Fruit fly (Drosophila melanogaster): ENCODE data around the gene Hpf1.

Hpf1 gene

DNA sequence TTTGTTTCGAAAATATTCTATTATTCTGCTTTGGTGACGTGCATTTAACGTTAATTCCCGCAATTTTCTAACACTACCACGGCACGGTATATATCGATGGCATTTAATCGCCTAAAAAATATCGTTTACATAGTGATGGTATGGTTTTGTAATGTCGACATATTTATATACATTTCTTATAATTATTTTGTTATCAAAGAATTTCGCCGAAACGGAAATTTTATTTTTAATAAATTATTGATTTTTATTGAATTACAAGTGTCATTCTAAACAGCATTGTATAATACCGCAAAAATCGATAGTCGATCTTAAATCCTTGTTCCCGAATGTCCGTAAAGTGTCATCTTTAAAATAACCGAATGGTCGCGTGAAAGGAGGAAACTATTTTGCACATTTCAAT lies 32.8 kb downstream of the Hpf1 start, which contains the start of the genes Sec20 and dgrn (continued):
- TF ChIP-seq Rx (GFP tag; IDR thresholded peaks at IDR 0.05) (0 out of 2 replicates have a peak, but pooled peaks have one; percentile 25), ssp (GFP tag; IDR thresholded peaks at IDR 0.05) (no peak; the same call in 1 of the 2 replicates), CG6272 (GFP tag; IDR thresholded peaks at IDR 0.05) (peak; percentile 73), YL-1 (GFP tag; optimal IDR thresholded peaks at IDR 0.05) (peak; percentile 91), CG33213 (GFP tag; optimal IDR thresholded peaks at IDR 0.05) (peak; percentile 20), MBD-R2 (GFP tag; IDR thresholded peaks at IDR 0.05) (peak; percentile 92), CG12942 (GFP tag; optimal IDR thresholded peaks at IDR 0.05) (peak; percentile 59), MESR4 (GFP tag; optimal IDR thresholded peaks at IDR 0.05) (peak; percentile 38), wdn (GFP tag; IDR thresholded peaks at IDR 0.05) (no peak), pb (GFP tag; optimal IDR thresholded peaks at IDR 0.05) (no peak), CG7372 (GFP tag; IDR thresholded peaks at IDR 0.05) (no peak), CG43689 (GFP tag; IDR thresholded peaks at IDR 0.05) (no peak), usp (GFP tag; optimal IDR thresholded peaks at IDR 0.05) (no peak), CG13894 (tag; optimal IDR thresholded peaks at IDR 0.05) (peak; percentile 58), CG12769 (tag; optimal IDR thresholded peaks at IDR 0.05) (no peak), yki (optimal IDR thresholded peaks at IDR 0.05) (no peak), nerfin-2 (GFP tag; IDR thresholded peaks at IDR 0.05; ENCODE audit: partially characterized antibody) (peak; percentile 84), vvl (GFP tag; IDR thresholded peaks at IDR 0.05) (no peak; the same call in none of the 2 replicates), CG1024 (GFP tag; IDR thresholded peaks at IDR 0.05) (no peak), Pdp1 (GFP tag; optimal IDR thresholded peaks at IDR 0.05) (peak; percentile 20 to 87), CG4360 (GFP tag; IDR thresholded peaks at IDR 0.05) (no peak), B-H2 (GFP tag; optimal IDR thresholded peaks at IDR 0.05) (peak; percentile 81), CG12391 (tag; optimal IDR thresholded peaks at IDR 0.05) (peak; percentile 88), NK7.1 (GFP tag; optimal IDR thresholded peaks at IDR 0.05) (no peak), hb (GFP tag; IDR thresholded peaks at IDR 0.05; ENCODE audit: partially characterized antibody) (peak; percentile 94), ranshi (GFP tag; IDR thresholded peaks at IDR 0.05) (0 out of 2 replicates have a peak, but pooled peaks have one; percentile 21), her (GFP tag; optimal IDR thresholded peaks at IDR 0.05) (no peak), phol (tag; optimal IDR thresholded peaks at IDR 0.05) (peak; percentile 87), HLHmδ (GFP tag; optimal IDR thresholded peaks at IDR 0.05) (no peak), H15 (GFP tag; IDR thresholded peaks at IDR 0.05) (no peak; the same call in 2 of the 3 replicates), Mes4 (GFP tag; optimal IDR thresholded peaks at IDR 0.05) (peak; percentile 25), scrt (GFP tag; optimal IDR thresholded peaks at IDR 0.05) (no peak), CG7987 (GFP tag; optimal IDR thresholded peaks at IDR 0.05) (no peak), CG4282 (GFP tag; optimal IDR thresholded peaks at IDR 0.05) (no peak), CG2129 (GFP tag; IDR thresholded peaks at IDR 0.05; ENCODE audit: partially characterized antibody) (peak; percentile 84), CHES-1-like (GFP tag; optimal IDR thresholded peaks at IDR 0.05) (peak; percentile 48), CG8281 (tag; optimal IDR thresholded peaks at IDR 0.05) (no peak), unpg (GFP tag; optimal IDR thresholded peaks at IDR 0.05) (peak; percentile 62), CG3163 (GFP tag; optimal IDR thresholded peaks at IDR 0.05) (no peak), Atf-2 (GFP tag; optimal IDR thresholded peaks at IDR 0.05) (no peak), Aef1 (GFP tag; IDR thresholded peaks at IDR 0.05) (peak; percentile 52; the same call in 2 of the 3 replicates), CG11085 (GFP tag; IDR thresholded peaks at IDR 0.05) (no peak), Stat92E (GFP tag; optimal IDR thresholded peaks at IDR 0.05) (peak in 1 of 3 experiments; percentile 69), CG13287 (GFP tag; IDR thresholded peaks at IDR 0.05; ENCODE audit: partially characterized antibody) (peak; percentile 95), CG3838 (GFP tag; optimal IDR thresholded peaks at IDR 0.05) (no peak), chn (GFP tag; optimal IDR thresholded peaks at IDR 0.05) (peak; percentile 50), exex (tag; optimal IDR thresholded peaks at IDR 0.05) (peak; percentile 56), CG17361 (GFP tag; IDR thresholded peaks at IDR 0.05) (peak; percentile 82), ken (GFP tag; IDR thresholded peaks at IDR 0.05) (0 out of 3 replicates have a peak, but pooled peaks have one; percentile 49), CG7556 (GFP tag; optimal IDR thresholded peaks at IDR 0.05) (peak; percentile 54), Doc2 (GFP tag; IDR thresholded peaks at IDR 0.05) (no peak)

All from whole organism, embryonic.